Fruit fly (Drosophila melanogaster): Measurements from ENCODE around the gene CG33642.

DNA sequence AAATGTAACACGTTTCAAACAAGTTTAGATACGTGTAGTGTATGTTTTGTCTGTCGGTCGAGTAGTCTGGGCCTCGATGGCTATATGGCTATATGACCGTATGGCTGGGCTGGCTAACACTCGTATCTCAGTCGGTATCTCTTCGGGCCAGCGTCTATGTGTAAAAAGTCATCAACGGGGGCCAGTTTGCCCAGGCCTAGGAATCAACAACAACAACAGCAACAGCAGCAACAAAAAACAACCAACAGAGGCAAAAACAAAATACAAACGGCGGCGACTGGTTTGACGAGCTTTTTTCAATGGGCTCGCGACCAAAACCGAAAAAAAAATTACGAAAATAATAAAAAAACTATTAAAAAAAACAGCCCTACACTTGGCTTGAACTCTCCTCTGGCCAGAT, 15.9 kb downstream of the CG33642 start:
- no peak for TF ChIP-seq CG12768 (GFP tag; optimal IDR thresholded peaks at IDR 0.05)
- TF ChIP-seq tj (GFP tag; optimal IDR thresholded peaks at IDR 0.05) = no peak
- TF ChIP-seq CG5204 (GFP tag; optimal IDR thresholded peaks at IDR 0.05) = no peak
- no peak for TF ChIP-seq CG7045 (GFP tag; optimal IDR thresholded peaks at IDR 0.05)

All from whole organism, adult.